Worm (Caenorhabditis elegans): ENCODE measurements around the gene W04G3.10.

DNA sequence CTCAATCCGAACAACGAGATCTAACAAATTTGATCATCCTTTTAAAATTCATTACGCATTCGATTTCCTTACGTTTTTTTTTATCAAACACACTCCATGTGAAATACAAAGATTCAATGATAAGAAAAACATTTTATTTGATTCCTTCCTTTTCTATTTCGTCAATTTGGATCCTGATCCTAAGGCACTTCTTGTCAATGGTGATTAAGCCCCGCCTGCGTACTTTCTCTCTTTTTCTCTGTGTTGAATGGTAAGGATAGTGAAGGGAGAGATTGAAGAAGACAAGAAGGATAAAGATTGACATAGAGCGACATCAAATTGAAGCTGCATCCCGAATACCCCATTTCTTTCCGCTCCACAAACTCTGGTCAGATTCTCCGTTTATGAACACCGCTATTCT, 31.1 kb upstream of the W04G3.10 start, which contains the start of gene grd-1:
- TF ChIP-seq mep-1 (tag; optimal IDR thresholded peaks at IDR 0.05) (no peak), blmp-1 (tag; optimal IDR thresholded peaks at IDR 0.05) (no peak), sptf-1 (tag; optimal IDR thresholded peaks at IDR 0.05) (no peak), nhr-2 (tag; optimal IDR thresholded peaks at IDR 0.05) (no peak), elt-3 (tag; optimal IDR thresholded peaks at IDR 0.05) (no peak), mab-5 (tag; optimal IDR thresholded peaks at IDR 0.05) (no peak), drap-1 (GFP tag; optimal IDR thresholded peaks at IDR 0.05) (no peak)
